Worm (Caenorhabditis elegans) whole organism, L4/young adult: Measurements from ENCODE around the gene ZK1010.8.

ENCODE experiments used
- dao-5 ChIP-seq: sonication (generic microtip); optimal IDR thresholded peaks from 2 replicates; lab custom pipeline; 2016; ENCODE audit warnings: missing genotype, missing genetic modification characterization, moderate library complexity, missing compliant biosample characterization
- him-1 ChIP-seq: sonication (generic microtip); optimal IDR thresholded peaks from 2 replicates; lab custom pipeline; 2016; ENCODE audit warnings: missing genotype, missing genetic modification reagents, missing genetic modification characterization, missing compliant biosample characterization

DNA sequence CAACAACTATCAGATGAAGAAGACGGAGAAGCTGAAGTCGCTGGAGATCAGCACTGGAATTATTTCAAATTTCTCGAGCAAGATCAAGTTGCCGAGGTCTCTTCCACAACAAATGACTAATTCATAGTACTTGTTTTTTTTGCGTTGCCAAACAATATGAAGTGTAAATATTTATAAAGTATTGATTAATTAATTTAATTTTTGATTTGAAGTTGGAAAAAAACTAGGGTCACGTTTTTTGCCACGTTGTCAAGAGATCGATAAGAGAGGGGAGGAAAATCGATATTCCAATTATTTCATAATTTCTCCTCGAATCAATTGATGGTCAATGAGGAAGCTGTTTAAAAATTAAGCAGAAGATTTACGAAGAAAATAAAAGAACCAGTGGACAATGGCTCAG, 4.7 kb upstream of the ZK1010.8 start, which contains the start of gene snf-7:
- TF ChIP-seq him-1 (tag; lab: Kevin White, UChicago), result no peak
- no peak for TF ChIP-seq dao-5 (tag; lab: Kevin White, UChicago)
